Worm (Caenorhabditis elegans) whole organism, L4 larva: ENCODE data around the gene clec-76.
A peak's percentile ranks its signal among the peaks of the same experiment; 100 is the strongest.

Experiments used
- aha-1 ChIP-seq: fragments of 150-350 bp; peaks from one replicate; lab custom pipeline; 2014; ENCODE audit warnings: missing biosample characterization, missing genetic modification characterization
- cey-2 ChIP-seq: sonication (generic microtip); optimal IDR thresholded peaks from 3 replicates; lab custom pipeline; 2017; ENCODE audit warnings: missing genetic modification characterization, mild to moderate bottlenecking, missing compliant biosample characterization, antibody characterized with exemption, borderline replicate concordance; ENCODE audit not compliant: insufficient read depth
- dmd-9 ChIP-seq: fragments of 200-800 bp; sonication (Bioruptor generic); IDR thresholded peaks from 2 replicates; pipeline ENCODE4 v1.3.6; 2022; ENCODE audit warnings: missing genetic modification reagents, missing genetic modification characterization, missing compliant biosample characterization
- hlh-11 ChIP-seq: fragments of 200-800 bp; sonication (Bioruptor generic); optimal IDR thresholded peaks from 2 replicates; lab custom pipeline; 2018; ENCODE audit warnings: mild to moderate bottlenecking, missing genetic modification characterization, missing compliant biosample characterization
- nhr-28 ChIP-seq: fragments of 150-350 bp; optimal IDR thresholded peaks from 2 replicates; lab custom pipeline; 2014; ENCODE audit warnings: missing biosample characterization, missing genetic modification characterization
- set-16 ChIP-seq: fragments of 200-800 bp; sonication (Bioruptor generic); IDR thresholded peaks from 2 replicates; pipeline ENCODE4 v1.3.6; 2022; ENCODE audit warnings: missing genetic modification reagents, missing genetic modification characterization, missing compliant biosample characterization
- snpc-1.2 ChIP-seq: fragments of 200-800 bp; sonication (Bioruptor generic); IDR thresholded peaks from 2 replicates; pipeline ENCODE4 v1.3.6; 2022; ENCODE audit warnings: missing genetic modification reagents, missing genetic modification characterization, missing compliant biosample characterization
- unc-62 ChIP-seq, 3 experiments: fragments of 150-350 bp in 1 of 3; sonication (generic microtip); optimal IDR thresholded peaks in 2 of 3; peaks in 1 of 3; 1 replicate in 1 of 3; 2 replicates in 2 of 3; lab custom pipeline; 2014 to 2017; ENCODE audit warnings: missing biosample characterization in 3 of 3, missing genetic modification characterization in 3 of 3, missing genetic modification reagents in 3 of 3, missing genotype in 1 of 3

The clec-76 gene

DNA sequence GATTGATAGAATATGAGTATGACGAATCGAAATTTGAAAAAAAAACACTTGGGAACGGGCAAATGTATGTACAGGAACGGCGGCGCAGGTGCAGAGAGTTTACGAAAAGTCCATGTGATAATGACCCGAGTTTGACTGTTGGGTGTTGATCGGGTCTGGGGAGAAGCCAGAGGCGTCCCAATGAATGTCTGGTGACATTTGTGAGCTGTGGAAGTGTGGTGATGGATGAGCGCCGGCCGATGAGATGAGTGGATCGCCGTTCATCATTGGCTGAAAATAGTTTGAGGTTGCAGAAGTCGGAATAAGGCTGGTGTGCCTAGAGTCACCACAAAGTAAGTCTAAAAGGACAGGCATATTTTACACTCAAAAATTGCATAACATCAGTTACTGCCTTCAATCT is 50.6 kb downstream of the clec-76 start:
- TF ChIP-seq aha-1 (tag; lab: Kevin White, UChicago) (peak; percentile 82), unc-62 (GFP tag; optimal IDR thresholded peaks at IDR 0.05 in 1 of 2; lab: Kevin White, UChicago) (peak in 1 of 2 experiments; percentile 97), unc-62 (tag; optimal IDR thresholded peaks at IDR 0.05; lab: Kevin White, UChicago) (no peak), hlh-11 (tag; lab: Kevin White, UChicago) (no peak)

ce11 chrIV:4016723-4017122 is 51.7 kb downstream of the clec-76 start:
- no peak for TF ChIP-seq cey-2 (tag; lab: Kevin White, UChicago)
- peak; percentile 6; the same call in 1 of the 2 replicates for TF ChIP-seq snpc-1.2 (GFP tag; lab: Robert Waterston, UW)
- peak; percentile 84 for TF ChIP-seq set-16 (GFP tag; lab: Robert Waterston, UW)
- no peak for TF ChIP-seq nhr-28 (tag; lab: Kevin White, UChicago)
- TF ChIP-seq dmd-9 (GFP tag; lab: Robert Waterston, UW): 0 out of 2 replicates have a peak, but pooled peaks have one; percentile 53
